Worm (Caenorhabditis elegans): ENCODE results near the gene smim-14.
A peak's percentile ranks its signal among the peaks of the same experiment; 100 is the strongest.

The smim-14 gene

ce11 chrIII:3505051-3505548 is 35.6 kb upstream of the smim-14 start, which contains the start of gene lias-1 (continued):
- TF ChIP-seq nhr-76 (tag; optimal IDR thresholded peaks at IDR 0.05) (no peak), nhr-48 (tag; optimal IDR thresholded peaks at IDR 0.05) (no peak), nhr-102 (tag; optimal IDR thresholded peaks at IDR 0.05) (no peak), ceh-28 (tag; optimal IDR thresholded peaks at IDR 0.05) (no peak), sdz-12 (GFP tag; optimal IDR thresholded peaks at IDR 0.05) (no peak), php-3 (GFP tag; IDR thresholded peaks at IDR 0.05) (no peak), lsy-2 (tag; optimal IDR thresholded peaks at IDR 0.05) (peak; percentile 83 to 98), nhr-28 (tag; optimal IDR thresholded peaks at IDR 0.05) (peak; percentile 68), lin-39 (tag; optimal IDR thresholded peaks at IDR 0.05) (no peak), madf-9 (GFP tag; conservative IDR thresholded peaks at IDR 0.05) (no peak), nhr-111 (GFP tag; optimal IDR thresholded peaks at IDR 0.05) (no peak), nhr-6 (tag; optimal IDR thresholded peaks at IDR 0.05) (peak; percentile 73), F49E8.2 (tag; optimal IDR thresholded peaks at IDR 0.05; ENCODE audit: borderline replicate concordance) (no peak), lin-15B (tag; optimal IDR thresholded peaks at IDR 0.05) (no peak), egl-27 (tag; optimal IDR thresholded peaks at IDR 0.05) (no peak), mes-2 (tag; optimal IDR thresholded peaks at IDR 0.05; ENCODE audit: poor library complexity, severe bottlenecking) (peak; percentile 90), ctbp-1 (GFP tag; IDR thresholded peaks at IDR 0.05) (no peak), mxl-3 (GFP tag; optimal IDR thresholded peaks at IDR 0.05) (peak; percentile 79), nhr-25 (tag; optimal IDR thresholded peaks at IDR 0.05; ENCODE audit: borderline replicate concordance, insufficient read depth) (peak; percentile 55), dve-1 (tag; optimal IDR thresholded peaks at IDR 0.05; ENCODE audit: insufficient read depth) (peak; percentile 69), snpc-1.2 (GFP tag; IDR thresholded peaks at IDR 0.05) (no peak), ces-1 (GFP tag; optimal IDR thresholded peaks at IDR 0.05) (no peak), skn-1 (tag; optimal IDR thresholded peaks at IDR 0.05) (no peak), daf-16 (GFP tag; optimal IDR thresholded peaks at IDR 0.05) (no peak), daf-16 (tag; optimal IDR thresholded peaks at IDR 0.05) (peak; percentile 38), attf-4 (tag; optimal IDR thresholded peaks at IDR 0.05) (no peak), gei-8 (GFP tag; optimal IDR thresholded peaks at IDR 0.05) (no peak), lin-29 (GFP tag; IDR thresholded peaks at IDR 0.05) (no peak), lin-38 (GFP tag; IDR thresholded peaks at IDR 0.05) (peak; percentile 83), unc-130 (GFP tag; optimal IDR thresholded peaks at IDR 0.05) (peak; percentile 8), hmg-1.1 (GFP tag; IDR thresholded peaks at IDR 0.05) (peak; percentile 66), lin-13 (GFP tag; optimal IDR thresholded peaks at IDR 0.05) (peak; percentile 86), ceh-44 (GFP tag; IDR thresholded peaks at IDR 0.05) (no peak), dpl-1 (GFP tag; optimal IDR thresholded peaks at IDR 0.05) (peak; percentile 84), daf-12 (tag; optimal IDR thresholded peaks at IDR 0.05) (no peak), nhr-77 (tag; optimal IDR thresholded peaks at IDR 0.05) (peak; percentile 84), mep-1 (tag; optimal IDR thresholded peaks at IDR 0.05) (peak; percentile 90), zfp-3 (GFP tag; conservative IDR thresholded peaks at IDR 0.05) (no peak), aha-1 (tag) (no peak), T26A8.4 (GFP tag; IDR thresholded peaks at IDR 0.05) (peak; percentile 24; the same call in 1 of the 2 replicates), dmd-9 (GFP tag; IDR thresholded peaks at IDR 0.05) (no peak), Y48G9A.11 (GFP tag; IDR thresholded peaks at IDR 0.05) (no peak), mxl-2 (GFP tag; conservative IDR thresholded peaks at IDR 0.05) (no peak), unc-62 (GFP tag; optimal IDR thresholded peaks at IDR 0.05 in 1 of 2) (peak in 1 of 2 experiments; percentile 89), unc-62 (tag; optimal IDR thresholded peaks at IDR 0.05) (no peak), Y75B8A.6 (GFP tag; IDR thresholded peaks at IDR 0.05) (no peak), madf-5 (GFP tag; IDR thresholded peaks at IDR 0.05) (no peak), F44E2.7 (GFP tag; IDR thresholded peaks at IDR 0.05) (no peak), hif-1 (tag; optimal IDR thresholded peaks at IDR 0.05) (peak in 1 of 2 experiments; percentile 62), ceh-20 (GFP tag; IDR thresholded peaks at IDR 0.05) (no peak), dmd-8 (GFP tag; IDR thresholded peaks at IDR 0.05) (no peak)

Data from whole organism, L4 larva.